Worm (Caenorhabditis elegans) whole organism, young adult: Measurements from ENCODE around the gene sec-6.

Source experiments
- K11D2.4 ChIP-seq: fragments of 200-800 bp; sonication (Bioruptor generic); IDR thresholded peaks from 2 replicates; pipeline ENCODE4 v1.3.6; 2022; ENCODE audit warnings: missing genetic modification reagents, missing genetic modification characterization, missing compliant biosample characterization
- T07F8.4 ChIP-seq: sonication (generic microtip); optimal IDR thresholded peaks from 2 replicates; lab custom pipeline; 2016; ENCODE audit warnings: mild to moderate bottlenecking, missing genetic modification characterization, moderate library complexity, missing compliant biosample characterization
- Y67H2A.10 ChIP-seq: fragments of 200-800 bp; sonication (Bioruptor generic); conservative IDR thresholded peaks from 2 replicates; pipeline ENCODE4 v1.3.6; 2022; ENCODE audit warnings: missing genetic modification reagents, missing genetic modification characterization, missing compliant biosample characterization
- attf-5 ChIP-seq: fragments of 200-800 bp; sonication (Bioruptor generic); optimal IDR thresholded peaks from 2 replicates; lab custom pipeline; 2018; ENCODE audit warnings: mild to moderate bottlenecking, missing genetic modification characterization, missing compliant biosample characterization
- hmg-1.2 ChIP-seq: fragments of 200-800 bp; sonication (Bioruptor generic); IDR thresholded peaks from 2 replicates; pipeline ENCODE4 v1.3.6; 2022; ENCODE audit warnings: missing genetic modification reagents, missing genetic modification characterization, missing compliant biosample characterization
- hrde-1 ChIP-seq: sonication (generic microtip); optimal IDR thresholded peaks from 2 replicates; lab custom pipeline; 2016; ENCODE audit warnings: missing genetic modification characterization, mild to moderate bottlenecking, missing compliant biosample characterization, moderate library complexity, missing genotype, missing genetic modification reagents, borderline replicate concordance
- mcd-1 ChIP-seq: fragments of 200-800 bp; sonication (Bioruptor generic); IDR thresholded peaks from 2 replicates; pipeline ENCODE4 v1.3.6; 2022; ENCODE audit warnings: missing genetic modification reagents, missing genetic modification characterization, missing compliant biosample characterization
- ztf-22 ChIP-seq: fragments of 200-800 bp; sonication (Bioruptor generic); optimal IDR thresholded peaks from 2 replicates; lab custom pipeline; 2018; ENCODE audit warnings: mild to moderate bottlenecking, missing genetic modification characterization, moderate library complexity, missing compliant biosample characterization

- TF ChIP-seq Y67H2A.10 (GFP tag; lab: Robert Waterston, UW) (no peak), ztf-22 (GFP tag; lab: Kevin White, UChicago) (no peak), mcd-1 (GFP tag; lab: Robert Waterston, UW) (no peak), T07F8.4 (tag; lab: Kevin White, UChicago) (no peak), hmg-1.2 (GFP tag; lab: Robert Waterston, UW) (no peak), K11D2.4 (GFP tag; lab: Robert Waterston, UW) (no peak), attf-5 (no peak), hrde-1 (tag; lab: Kevin White, UChicago) (no peak)
Observed at ce11 chrII:5407548-5407947, 48.2 kb downstream of the sec-6 start, which contains the start of gene clec-141.
